Worm (Caenorhabditis elegans) whole organism, L3 larva: ENCODE data around the gene col-158.

Source experiments
- R02D3.7 ChIP-seq: fragments of 150-350 bp; optimal IDR thresholded peaks from 2 replicates; lab custom pipeline; 2014; ENCODE audit warnings: missing biosample characterization, missing genetic modification characterization
- ZK546.5 ChIP-seq: sonication (generic microtip); optimal IDR thresholded peaks from 2 replicates; lab custom pipeline; 2017; ENCODE audit warnings: missing biosample characterization, missing genetic modification characterization
- aly-2 ChIP-seq: fragments of 150-350 bp; optimal IDR thresholded peaks from 2 replicates; lab custom pipeline; 2014; ENCODE audit warnings: missing biosample characterization, missing genetic modification characterization
- ama-1 ChIP-seq: fragments of 150-350 bp; optimal IDR thresholded peaks from 2 replicates; lab custom pipeline; 2018
- ceh-16 ChIP-seq: sonication (generic microtip); optimal IDR thresholded peaks from 2 replicates; lab custom pipeline; 2017; ENCODE audit warnings: missing biosample characterization, missing genetic modification characterization
- ceh-28 ChIP-seq: fragments of 150-350 bp; optimal IDR thresholded peaks from 2 replicates; lab custom pipeline; 2014; ENCODE audit warnings: missing biosample characterization, missing genetic modification reagents, missing genetic modification characterization
- ceh-82 ChIP-seq: fragments of 150-350 bp; optimal IDR thresholded peaks from 2 replicates; lab custom pipeline; 2014; ENCODE audit warnings: missing biosample characterization, missing genetic modification characterization
- ceh-9 ChIP-seq: sonication (generic microtip); optimal IDR thresholded peaks from 2 replicates; lab custom pipeline; 2018; ENCODE audit warnings: missing biosample characterization, missing genetic modification characterization
- daf-12 ChIP-seq: fragments of 150-350 bp; optimal IDR thresholded peaks from 2 replicates; lab custom pipeline; 2014; ENCODE audit warnings: missing biosample characterization, missing genetic modification reagents, missing genetic modification characterization
- egl-27 ChIP-seq: sonication (generic microtip); optimal IDR thresholded peaks from 4 replicates; lab custom pipeline; 2017; ENCODE audit warnings: missing biosample characterization, missing genetic modification reagents, missing genetic modification characterization
- egl-5 ChIP-seq: fragments of 150-350 bp; optimal IDR thresholded peaks from 2 replicates; lab custom pipeline; 2017; ENCODE audit warnings: missing biosample characterization, missing genetic modification reagents, missing genetic modification characterization, inconsistent platforms
- elt-1 ChIP-seq: fragments of 150-350 bp; optimal IDR thresholded peaks from 2 replicates; lab custom pipeline; 2014; ENCODE audit warnings: missing biosample characterization, missing genetic modification characterization
- elt-2 ChIP-seq: sonication (generic microtip); optimal IDR thresholded peaks from 2 replicates; lab custom pipeline; 2016; ENCODE audit warnings: missing genetic modification reagents, mild to moderate bottlenecking, missing genetic modification characterization, missing compliant biosample characterization
- elt-3 ChIP-seq, 3 experiments: fragments of 150-350 bp in 1 of 3; sonication (generic microtip) in 2 of 3; optimal IDR thresholded peaks; 2 replicates in 2 of 3; 4 replicates in 1 of 3; lab custom pipeline; 2014 to 2017; ENCODE audit warnings: missing biosample characterization in 3 of 3, missing genetic modification characterization in 3 of 3
- eor-1 ChIP-seq, 2 experiments: fragments of 150-350 bp; optimal IDR thresholded peaks; 2 replicates each; lab custom pipeline; 2014 to 2018; ENCODE audit warnings: missing biosample characterization in 2 of 2, missing genetic modification characterization in 2 of 2
- fkh-10 ChIP-seq: sonication (generic microtip); optimal IDR thresholded peaks from 2 replicates; lab custom pipeline; 2017; ENCODE audit warnings: missing biosample characterization, missing genetic modification reagents, missing genetic modification characterization
- fkh-2 ChIP-seq: fragments of 150-350 bp; optimal IDR thresholded peaks from 2 replicates; lab custom pipeline; 2014; ENCODE audit warnings: missing biosample characterization, missing genetic modification reagents, missing genetic modification characterization
- fos-1 ChIP-seq: fragments of 150-350 bp; optimal IDR thresholded peaks from 2 replicates; lab custom pipeline; 2014; ENCODE audit warnings: missing biosample characterization, missing genetic modification characterization
- hmg-11 ChIP-seq: sonication (generic microtip); optimal IDR thresholded peaks from 2 replicates; lab custom pipeline; 2016; ENCODE audit warnings: missing genetic modification characterization, missing compliant biosample characterization
- jun-1 ChIP-seq: fragments of 150-350 bp; optimal IDR thresholded peaks from 2 replicates; lab custom pipeline; 2014; ENCODE audit warnings: missing biosample characterization, missing genetic modification reagents, missing genetic modification characterization
- lin-15B ChIP-seq: fragments of 150-350 bp; optimal IDR thresholded peaks from 2 replicates; lab custom pipeline; 2014; ENCODE audit warnings: missing biosample characterization, missing genetic modification characterization
- lin-39 ChIP-seq: fragments of 150-350 bp; optimal IDR thresholded peaks from 2 replicates; lab custom pipeline; 2018; ENCODE audit warnings: missing biosample characterization, missing genetic modification reagents, missing genetic modification characterization
- lsy-12 ChIP-seq: sonication (generic microtip); optimal IDR thresholded peaks from 2 replicates; lab custom pipeline; 2016; ENCODE audit warnings: mild to moderate bottlenecking, missing genetic modification characterization, missing compliant biosample characterization
- mdl-1 ChIP-seq: fragments of 150-350 bp; optimal IDR thresholded peaks from 2 replicates; lab custom pipeline; 2014; ENCODE audit warnings: missing biosample characterization, missing genetic modification characterization
- mml-1 ChIP-seq: fragments of 150-350 bp; sonication (generic microtip); optimal IDR thresholded peaks from 3 replicates; lab custom pipeline; 2014; ENCODE audit warnings: missing biosample characterization, missing genetic modification characterization
- nfya-1 ChIP-seq: sonication (generic microtip); optimal IDR thresholded peaks from 2 replicates; lab custom pipeline; 2017; ENCODE audit warnings: missing genetic modification characterization, mild to moderate bottlenecking, missing compliant biosample characterization, antibody characterized with exemption, moderate library complexity; ENCODE audit not compliant: insufficient read depth
- nhr-11 ChIP-seq: fragments of 150-350 bp; optimal IDR thresholded peaks from 2 replicates; lab custom pipeline; 2014; ENCODE audit warnings: missing biosample characterization, missing genetic modification characterization
- nhr-12 ChIP-seq: fragments of 150-350 bp; optimal IDR thresholded peaks from 2 replicates; lab custom pipeline; 2014; ENCODE audit warnings: missing biosample characterization, missing genetic modification characterization
- nhr-23 ChIP-seq: fragments of 150-350 bp; optimal IDR thresholded peaks from 2 replicates; lab custom pipeline; 2014; ENCODE audit warnings: missing biosample characterization, missing genetic modification reagents, missing genetic modification characterization
- nhr-237 ChIP-seq: fragments of 150-350 bp; optimal IDR thresholded peaks from 2 replicates; lab custom pipeline; 2014; ENCODE audit warnings: missing biosample characterization, missing genetic modification characterization
- nhr-25 ChIP-seq: sonication (generic microtip); optimal IDR thresholded peaks from 2 replicates; lab custom pipeline; 2017; ENCODE audit warnings: missing biosample characterization, missing genetic modification characterization
- nhr-28 ChIP-seq: fragments of 150-350 bp; optimal IDR thresholded peaks from 2 replicates; lab custom pipeline; 2014; ENCODE audit warnings: missing biosample characterization, missing genetic modification characterization
- nhr-43 ChIP-seq: sonication (generic microtip); optimal IDR thresholded peaks from 2 replicates; lab custom pipeline; 2016; ENCODE audit warnings: mild to moderate bottlenecking, missing genetic modification characterization, missing compliant biosample characterization; ENCODE audit not compliant: poor library complexity, severe bottlenecking
- nhr-67 ChIP-seq: fragments of 150-350 bp; optimal IDR thresholded peaks from 2 replicates; lab custom pipeline; 2014; ENCODE audit warnings: missing biosample characterization, missing genetic modification characterization
- nhr-76 ChIP-seq: fragments of 150-350 bp; sonication (generic microtip); optimal IDR thresholded peaks from 5 replicates; lab custom pipeline; 2014; ENCODE audit warnings: missing biosample characterization, missing genetic modification characterization
- nhr-77 ChIP-seq: fragments of 150-350 bp; optimal IDR thresholded peaks from 2 replicates; lab custom pipeline; 2014; ENCODE audit warnings: missing biosample characterization, missing genetic modification characterization
- pha-4 ChIP-seq: fragments of 150-350 bp; optimal IDR thresholded peaks from 2 replicates; lab custom pipeline; 2014; ENCODE audit warnings: missing biosample characterization, missing genetic modification reagents, missing genetic modification characterization
- pqm-1 ChIP-seq: fragments of 150-350 bp; optimal IDR thresholded peaks from 2 replicates; lab custom pipeline; 2017; ENCODE audit warnings: missing biosample characterization, missing genetic modification characterization, inconsistent platforms
- sea-2 ChIP-seq: fragments of 150-350 bp; sonication (generic microtip); optimal IDR thresholded peaks from 4 replicates; lab custom pipeline; 2014; ENCODE audit warnings: missing biosample characterization, missing genetic modification reagents, missing genetic modification characterization
- skn-1 ChIP-seq: fragments of 150-350 bp; optimal IDR thresholded peaks from 2 replicates; lab custom pipeline; 2014; ENCODE audit warnings: missing biosample characterization, missing genetic modification characterization
- snpc-4 ChIP-seq: fragments of 150-350 bp; optimal IDR thresholded peaks from 2 replicates; lab custom pipeline; 2014; ENCODE audit warnings: missing biosample characterization, missing genetic modification characterization
- tbx-2 ChIP-seq: sonication (generic microtip); optimal IDR thresholded peaks from 2 replicates; lab custom pipeline; 2016; ENCODE audit warnings: mild to moderate bottlenecking, missing genetic modification characterization, missing compliant biosample characterization
- unc-39 ChIP-seq: sonication (generic microtip); optimal IDR thresholded peaks from 4 replicates; lab custom pipeline; 2017; ENCODE audit warnings: missing biosample characterization, missing genetic modification characterization
- unc-62 ChIP-seq: fragments of 150-350 bp; sonication (generic microtip); optimal IDR thresholded peaks from 4 replicates; lab custom pipeline; 2014; ENCODE audit warnings: missing biosample characterization, missing genetic modification reagents, missing genetic modification characterization
- zag-1 ChIP-seq: fragments of 150-350 bp; optimal IDR thresholded peaks from 2 replicates; lab custom pipeline; 2014; ENCODE audit warnings: missing biosample characterization, missing genetic modification characterization
- ztf-11 ChIP-seq: fragments of 150-350 bp; optimal IDR thresholded peaks from 2 replicates; lab custom pipeline; 2014; ENCODE audit warnings: missing biosample characterization, missing genetic modification characterization
- ztf-4 ChIP-seq: fragments of 150-350 bp; optimal IDR thresholded peaks from 2 replicates; lab custom pipeline; 2014; ENCODE audit warnings: missing biosample characterization, missing genetic modification characterization

Gene col-158

DNA sequence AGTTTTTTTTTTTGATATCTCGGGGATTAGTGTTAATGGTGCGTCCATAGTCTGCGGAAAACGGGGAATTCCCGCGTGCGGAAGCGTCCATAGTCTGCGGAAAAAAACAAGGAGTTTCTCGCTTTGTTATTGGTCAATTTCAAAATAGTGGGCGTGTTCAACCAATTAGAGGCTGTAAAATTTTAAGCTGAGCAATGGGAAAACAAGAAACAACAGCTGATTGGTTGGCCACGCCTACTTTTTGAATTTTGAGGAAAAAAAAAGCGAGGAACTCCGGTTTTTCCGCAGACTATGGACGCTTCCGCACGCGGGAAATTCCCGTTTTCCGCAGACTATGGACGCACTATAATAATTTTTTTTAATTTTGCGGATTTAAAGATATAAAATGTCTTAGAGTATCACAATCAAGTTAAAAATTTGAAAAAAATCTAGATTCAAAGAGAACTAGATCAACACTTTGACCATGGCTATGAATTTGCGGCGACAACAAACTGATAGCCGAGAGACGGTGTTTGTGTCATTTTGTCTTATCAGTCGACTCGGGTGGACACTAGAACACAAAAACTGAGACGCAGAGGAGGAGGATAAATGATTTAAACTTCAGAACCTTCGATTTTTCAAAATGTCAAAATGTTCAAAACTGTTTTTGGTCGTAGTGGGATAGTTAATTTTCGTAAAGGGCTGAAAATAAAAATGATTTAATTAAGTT is 6.1 kb upstream of the col-158 start:
- peak; percentile 69 for TF ChIP-seq nfya-1 (tag; lab: Kevin White, UChicago)
- TF ChIP-seq pha-4: peak; percentile 7
- TF ChIP-seq ama-1 (lab: Kevin White, UChicago): peak; percentile 44

ce11 chrV:11823978-11824377 is 5.4 kb upstream of the col-158 start:
- TF ChIP-seq nhr-25 (peak; percentile 78), ztf-11 (tag; lab: Kevin White, UChicago) (no peak), lin-15B (tag; lab: Kevin White, UChicago) (peak; percentile 40), tbx-2 (tag; lab: Kevin White, UChicago) (no peak), nhr-76 (tag; lab: Kevin White, UChicago) (no peak), hmg-11 (tag; lab: Kevin White, UChicago) (no peak), ceh-28 (tag; lab: Kevin White, UChicago) (no peak), lin-39 (tag; lab: Kevin White, UChicago) (peak; percentile 77), pha-4 (peak; percentile 84), egl-27 (tag; lab: Kevin White, UChicago) (no peak), jun-1 (tag; lab: Kevin White, UChicago) (peak; percentile 69), fkh-10 (GFP tag; lab: Kevin White, UChicago) (no peak), nhr-12 (tag; lab: Kevin White, UChicago) (no peak), ZK546.5 (no peak), nhr-43 (tag; lab: Kevin White, UChicago) (peak; percentile 75), nhr-23 (peak; percentile 75), ztf-4 (tag; lab: Kevin White, UChicago) (peak; percentile 17), ceh-82 (no peak), nhr-237 (no peak), pqm-1 (peak; percentile 97), ama-1 (lab: Kevin White, UChicago) (peak; percentile 83), fkh-2 (tag; lab: Kevin White, UChicago) (no peak), R02D3.7 (tag; lab: Kevin White, UChicago) (peak; percentile 25), snpc-4 (tag; lab: Kevin White, UChicago) (peak; percentile 12), elt-1 (tag; lab: Kevin White, UChicago) (peak; percentile 87), nhr-11 (tag; lab: Kevin White, UChicago) (peak; percentile 67), nhr-67 (no peak), elt-2 (tag; lab: Kevin White, UChicago) (peak; percentile 94), mdl-1 (tag; lab: Kevin White, UChicago) (no peak), eor-1 (tag; optimal IDR thresholded peaks at IDR 0.05; lab: Kevin White, UChicago) (peak in 1 of 2 experiments; percentile 9), elt-3 (tag; optimal IDR thresholded peaks at IDR 0.05; lab: Kevin White, UChicago) (peak in 1 of 3 experiments; percentile 19), fos-1 (tag; lab: Kevin White, UChicago) (no peak), lsy-12 (tag; lab: Kevin White, UChicago) (peak; percentile 65), ceh-9 (tag; lab: Kevin White, UChicago) (no peak), mml-1 (tag; lab: Kevin White, UChicago) (peak; percentile 9), nhr-77 (no peak), unc-39 (tag; lab: Kevin White, UChicago) (no peak), daf-12 (tag; lab: Kevin White, UChicago) (no peak), sea-2 (GFP tag; lab: Kevin White, UChicago) (no peak), nhr-28 (no peak), egl-5 (no peak), zag-1 (tag; lab: Kevin White, UChicago) (no peak), nfya-1 (tag; lab: Kevin White, UChicago) (peak; percentile 85), aly-2 (no peak), skn-1 (tag; lab: Kevin White, UChicago) (no peak), ceh-16 (tag; lab: Kevin White, UChicago) (no peak), unc-62 (GFP tag; lab: Kevin White, UChicago) (peak; percentile 54)
